Fruit fly (Drosophila melanogaster): Measurements from ENCODE around the gene Pgant4.

DNA sequence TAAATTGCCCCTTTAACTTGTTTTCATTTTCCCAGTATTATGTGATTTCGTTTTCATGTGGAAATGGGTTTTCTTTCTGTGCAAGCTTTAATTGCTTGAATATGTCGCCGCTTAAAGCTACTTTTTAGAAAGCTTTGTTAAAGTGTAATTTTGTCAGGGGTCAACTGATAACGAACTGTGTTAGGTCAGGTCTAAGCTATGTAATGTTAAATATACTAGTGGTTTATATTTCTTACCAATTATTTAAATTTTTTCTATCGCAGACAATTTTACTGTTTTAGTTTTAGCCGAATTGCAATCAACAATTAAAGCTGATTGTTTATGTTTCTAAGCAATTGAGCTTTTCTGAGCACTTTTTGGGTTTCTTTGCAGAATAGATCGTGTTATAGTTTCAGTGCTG, 33.9 kb downstream of the Pgant4 start:
- no peak for TF ChIP-seq Pif1A (GFP tag; optimal IDR thresholded peaks at IDR 0.05)
- TF ChIP-seq CG4496 (GFP tag; IDR thresholded peaks at IDR 0.05), result no peak
- no peak for TF ChIP-seq CG32121 (GFP tag; IDR thresholded peaks at IDR 0.05)
- TF ChIP-seq rn (GFP tag; IDR thresholded peaks at IDR 0.05), result no peak

All from whole organism, pupa.